Fruit fly (Drosophila melanogaster): Measurements from ENCODE around the gene CG12984.

CG12984 gene

DNA sequence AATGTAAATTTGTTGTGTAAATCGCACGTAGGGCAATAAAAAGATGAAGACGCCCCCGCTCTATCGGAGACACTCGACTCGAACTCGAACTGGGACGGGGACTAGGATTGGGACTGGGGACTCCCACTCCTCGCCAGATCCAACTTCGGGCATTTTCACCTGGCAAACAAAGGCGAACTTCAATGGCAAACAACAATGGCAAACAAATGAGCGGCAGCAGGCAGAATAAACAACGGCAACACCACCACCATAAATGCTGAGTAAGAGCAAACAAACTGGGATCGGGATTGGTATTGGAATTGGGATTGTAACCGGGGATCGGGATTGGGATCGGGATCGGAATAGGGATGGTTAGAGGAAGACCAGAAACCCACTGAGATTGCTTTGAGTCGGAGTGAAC lies 47.3 kb upstream of the CG12984 start (continued):
- TF ChIP-seq esg (GFP tag; conservative IDR thresholded peaks at IDR 0.05) (no peak), Atf3 (GFP tag; optimal IDR thresholded peaks at IDR 0.05) (peak; percentile 9), CG7556 (GFP tag; optimal IDR thresholded peaks at IDR 0.05) (no peak), stc (GFP tag; IDR thresholded peaks at IDR 0.05) (no peak), NfI (GFP tag; optimal IDR thresholded peaks at IDR 0.05) (no peak), tap (tag; optimal IDR thresholded peaks at IDR 0.05) (no peak), CG12659 (GFP tag; optimal IDR thresholded peaks at IDR 0.05) (no peak), so (GFP tag; IDR thresholded peaks at IDR 0.05) (peak; percentile 51; the same call in 1 of the 3 replicates), Sox100B (GFP tag; optimal IDR thresholded peaks at IDR 0.05) (peak; percentile 39), unpg (GFP tag; optimal IDR thresholded peaks at IDR 0.05) (peak; percentile 19), CG10147 (GFP tag; optimal IDR thresholded peaks at IDR 0.05) (no peak), Fer1 (GFP tag; optimal IDR thresholded peaks at IDR 0.05) (no peak), inv (GFP tag; IDR thresholded peaks at IDR 0.05; ENCODE audit: partially characterized antibody) (no peak), Elba2 (GFP tag; optimal IDR thresholded peaks at IDR 0.05) (no peak), al (GFP tag; IDR thresholded peaks at IDR 0.05) (no peak), CG9817 (tag; optimal IDR thresholded peaks at IDR 0.05) (no peak), sima (GFP tag; optimal IDR thresholded peaks at IDR 0.05) (no peak), Oaz (GFP tag; IDR thresholded peaks at IDR 0.05) (no peak), dmrt11E (tag; optimal IDR thresholded peaks at IDR 0.05) (peak; percentile 53), HmgD (GFP tag; optimal IDR thresholded peaks at IDR 0.05) (no peak), Hand (GFP tag; optimal IDR thresholded peaks at IDR 0.05) (no peak), CG4328 (GFP tag; optimal IDR thresholded peaks at IDR 0.05) (peak; percentile 41), mirr (GFP tag; optimal IDR thresholded peaks at IDR 0.05) (no peak), CG12391 (tag; optimal IDR thresholded peaks at IDR 0.05) (peak; percentile 19), fd102C (GFP tag; optimal IDR thresholded peaks at IDR 0.05) (peak; percentile 47), CG16779 (GFP tag; IDR thresholded peaks at IDR 0.05) (no peak), row (GFP tag; IDR thresholded peaks at IDR 0.05) (no peak), CG9932 (GFP tag; IDR thresholded peaks at IDR 0.05) (no peak), D (optimal IDR thresholded peaks at IDR 0.05) (no peak), D (GFP tag; optimal IDR thresholded peaks at IDR 0.05) (peak; percentile 58), CG6175 (GFP tag; IDR thresholded peaks at IDR 0.05) (no peak), CG14014 (GFP tag; IDR thresholded peaks at IDR 0.05) (no peak), Dip2 (GFP tag; IDR thresholded peaks at IDR 0.05) (no peak), NK7.1 (GFP tag; optimal IDR thresholded peaks at IDR 0.05) (peak; percentile 23), CG9437 (GFP tag; optimal IDR thresholded peaks at IDR 0.05) (no peak), HLH4C (GFP tag; IDR thresholded peaks at IDR 0.05; ENCODE audit: partially characterized antibody) (no peak), Poxn (GFP tag; IDR thresholded peaks at IDR 0.05) (no peak), gce (GFP tag; IDR thresholded peaks at IDR 0.05) (no peak), Scr (GFP tag; IDR thresholded peaks at IDR 0.05; ENCODE audit: partially characterized antibody) (no peak), D19B (GFP tag; optimal IDR thresholded peaks at IDR 0.05) (no peak), CG1602 (GFP tag; optimal IDR thresholded peaks at IDR 0.05) (no peak), cato (GFP tag; optimal IDR thresholded peaks at IDR 0.05; ENCODE audit: borderline replicate concordance) (no peak), p53 (GFP tag; optimal IDR thresholded peaks at IDR 0.05) (no peak), twi (tag; optimal IDR thresholded peaks at IDR 0.05) (no peak), Mes4 (GFP tag; optimal IDR thresholded peaks at IDR 0.05) (peak; percentile 38), Dip3 (GFP tag; optimal IDR thresholded peaks at IDR 0.05) (no peak), abd-A (tag; optimal IDR thresholded peaks at IDR 0.05) (no peak), CG43689 (GFP tag; IDR thresholded peaks at IDR 0.05) (no peak), BEAF-32 (GFP tag; optimal IDR thresholded peaks at IDR 0.05) (no peak), mld (GFP tag; IDR thresholded peaks at IDR 0.05; ENCODE audit: partially characterized antibody) (no peak), CG18011 (GFP tag; optimal IDR thresholded peaks at IDR 0.05) (no peak), her (GFP tag; optimal IDR thresholded peaks at IDR 0.05) (no peak)
